Fruit fly (Drosophila melanogaster) whole organism, embryonic: ENCODE measurements around the gene lilli.

Experiments used
- BEAF-32 ChIP-seq: fragments of 200-800 bp; sonication (Bioruptor generic); optimal IDR thresholded peaks from 3 replicates; lab custom pipeline; 2017; ENCODE audit warnings: missing biosample characterization, missing genetic modification characterization, mild to moderate bottlenecking, moderate library complexity, missing genetic modification reagents
- Bgb ChIP-seq: fragments of 200-800 bp; sonication (Bioruptor generic); IDR thresholded peaks from 2 replicates; pipeline ENCODE4 v1.3.6; 2022; ENCODE audit warnings: missing biosample characterization, missing genetic modification characterization; ENCODE audit not compliant: partially characterized antibody
- CG12219 ChIP-seq: fragments of 200-800 bp; sonication (Bioruptor generic); optimal IDR thresholded peaks from 3 replicates; lab custom pipeline; 2018; ENCODE audit warnings: missing biosample characterization, mild to moderate bottlenecking, missing genetic modification characterization
- CG13287 ChIP-seq: fragments of 200-800 bp; sonication (Bioruptor generic); IDR thresholded peaks from 2 replicates; pipeline ENCODE4 v1.3.6; 2022; ENCODE audit warnings: missing biosample characterization, missing genetic modification characterization; ENCODE audit not compliant: partially characterized antibody
- CG14050 ChIP-seq: fragments of 200-800 bp; sonication (Bioruptor generic); IDR thresholded peaks from 3 replicates; pipeline ENCODE4 v1.3.6; 2022; ENCODE audit warnings: missing biosample characterization, missing genetic modification characterization
- CG17912 ChIP-seq: fragments of 200-800 bp; sonication (Bioruptor generic); optimal IDR thresholded peaks from 2 replicates; lab custom pipeline; 2018; ENCODE audit warnings: missing biosample characterization, mild to moderate bottlenecking, missing genetic modification characterization
- CG18764 ChIP-seq: fragments of 200-800 bp; sonication (Bioruptor generic); optimal IDR thresholded peaks from 3 replicates; lab custom pipeline; 2016; ENCODE audit warnings: missing biosample characterization, missing genetic modification characterization
- CG2116 ChIP-seq: fragments of 200-800 bp; sonication (Bioruptor generic); optimal IDR thresholded peaks from 3 replicates; lab custom pipeline; 2018; ENCODE audit warnings: missing biosample characterization, mild to moderate bottlenecking, missing genetic modification characterization
- CG30403 ChIP-seq: fragments of 200-800 bp; sonication (Bioruptor generic); optimal IDR thresholded peaks from 3 replicates; lab custom pipeline; 2016; ENCODE audit warnings: missing biosample characterization, missing genetic modification characterization
- CG31365 ChIP-seq: fragments of 200-800 bp; sonication (Bioruptor generic); optimal IDR thresholded peaks from 2 replicates; lab custom pipeline; 2018; ENCODE audit warnings: missing biosample characterization, mild to moderate bottlenecking, missing genetic modification characterization
- CG34376 ChIP-seq: fragments of 200-800 bp; sonication (Bioruptor generic); optimal IDR thresholded peaks from 2 replicates; lab custom pipeline; 2018; ENCODE audit warnings: missing biosample characterization, mild to moderate bottlenecking, missing genetic modification characterization
- CG6683 ChIP-seq: fragments of 200-800 bp; sonication (Bioruptor generic); optimal IDR thresholded peaks from 2 replicates; lab custom pipeline; 2017; ENCODE audit warnings: missing biosample characterization, mild to moderate bottlenecking, missing genetic modification characterization, missing genetic modification reagents
- CG6854 ChIP-seq: fragments of 200-800 bp; sonication (Bioruptor generic); optimal IDR thresholded peaks from 3 replicates; lab custom pipeline; 2017; ENCODE audit warnings: missing biosample characterization, mild to moderate bottlenecking, missing genetic modification characterization
- CG8924 ChIP-seq: fragments of 200-800 bp; optimal IDR thresholded peaks from 3 replicates; lab custom pipeline; 2019; ENCODE audit warnings: missing biosample characterization, mild to moderate bottlenecking, missing genetic modification characterization, moderate library complexity
- CG9797 ChIP-seq: fragments of 200-800 bp; sonication (Bioruptor generic); optimal IDR thresholded peaks from 3 replicates; lab custom pipeline; 2018; ENCODE audit warnings: missing biosample characterization, mild to moderate bottlenecking, missing genetic modification characterization
- D19B ChIP-seq: fragments of 200-800 bp; sonication (Bioruptor generic); optimal IDR thresholded peaks from 2 replicates; lab custom pipeline; 2017; ENCODE audit warnings: missing biosample characterization, mild to moderate bottlenecking, missing genetic modification characterization
- Dfd ChIP-seq, 2 experiments: fragments of >200 bp; optimal IDR thresholded peaks; 2 replicates each; lab custom pipeline; 2017; ENCODE audit warnings: missing biosample characterization in 2 of 2, missing genetic modification characterization in 2 of 2
- Gsc ChIP-seq: fragments of 200-800 bp; sonication (Bioruptor generic); IDR thresholded peaks from 2 replicates; pipeline ENCODE4 v1.3.6; 2022; ENCODE audit warnings: missing biosample characterization, missing genetic modification characterization
- Hand ChIP-seq: fragments of 200-800 bp; sonication (Bioruptor generic); optimal IDR thresholded peaks from 2 replicates; lab custom pipeline; 2017; ENCODE audit warnings: mild to moderate bottlenecking, missing biosample characterization, missing genetic modification reagents, missing genetic modification characterization
- Kr ChIP-seq: fragments of 200-800 bp; sonication (Bioruptor generic); optimal IDR thresholded peaks from 2 replicates; lab custom pipeline; 2017; ENCODE audit warnings: missing biosample characterization, mild to moderate bottlenecking, missing genetic modification characterization
- MBD-R2 ChIP-seq: fragments of 200-800 bp; sonication (Bioruptor generic); IDR thresholded peaks from 2 replicates; pipeline ENCODE4 v1.3.6; 2022; ENCODE audit warnings: missing biosample characterization, missing genetic modification characterization
- Optix ChIP-seq: fragments of 200-800 bp; sonication (Bioruptor generic); IDR thresholded peaks from 3 replicates; pipeline ENCODE4 v1.3.6; 2022; ENCODE audit warnings: missing biosample characterization, missing genetic modification characterization
- PHDP ChIP-seq: fragments of 200-800 bp; sonication (Bioruptor generic); optimal IDR thresholded peaks from 3 replicates; lab custom pipeline; 2018; ENCODE audit warnings: missing biosample characterization, mild to moderate bottlenecking, missing genetic modification characterization, moderate library complexity
- Sox100B ChIP-seq: fragments of 200-800 bp; sonication (Bioruptor generic); optimal IDR thresholded peaks from 3 replicates; lab custom pipeline; 2018; ENCODE audit warnings: missing biosample characterization, mild to moderate bottlenecking, missing genetic modification characterization
- Sox102F ChIP-seq: fragments of 200-800 bp; sonication (Bioruptor generic); optimal IDR thresholded peaks from 2 replicates; lab custom pipeline; 2018; ENCODE audit warnings: missing biosample characterization, mild to moderate bottlenecking, missing genetic modification characterization, moderate library complexity
- TFAM ChIP-seq: fragments of 200-800 bp; sonication (Bioruptor generic); optimal IDR thresholded peaks from 2 replicates; lab custom pipeline; 2017; ENCODE audit warnings: missing biosample characterization, missing genetic modification characterization, inconsistent platforms
- YL-1 ChIP-seq: fragments of 200-800 bp; sonication (Bioruptor generic); optimal IDR thresholded peaks from 3 replicates; lab custom pipeline; 2017; ENCODE audit warnings: missing biosample characterization, mild to moderate bottlenecking, missing genetic modification characterization
- disco-r ChIP-seq: fragments of 200-800 bp; sonication (Bioruptor generic); optimal IDR thresholded peaks from 2 replicates; lab custom pipeline; 2016; ENCODE audit warnings: missing biosample characterization, missing genetic modification characterization
- dmrt11E ChIP-seq: fragments of 200-800 bp; sonication (Bioruptor generic); optimal IDR thresholded peaks from 3 replicates; lab custom pipeline; 2018; ENCODE audit warnings: missing biosample characterization, mild to moderate bottlenecking, missing genetic modification characterization, moderate library complexity
- emc ChIP-seq: fragments of 200-800 bp; sonication (Bioruptor generic); optimal IDR thresholded peaks from 2 replicates; lab custom pipeline; 2016; ENCODE audit warnings: missing biosample characterization, missing genetic modification characterization
- exex ChIP-seq: fragments of 200-800 bp; sonication (Bioruptor generic); optimal IDR thresholded peaks from 4 replicates; lab custom pipeline; 2018; ENCODE audit warnings: missing biosample characterization, mild to moderate bottlenecking, missing genetic modification characterization, moderate library complexity
- gsb-n ChIP-seq: fragments of 200-800 bp; sonication (Bioruptor generic); optimal IDR thresholded peaks from 3 replicates; lab custom pipeline; 2018; ENCODE audit warnings: missing biosample characterization, mild to moderate bottlenecking, missing genetic modification characterization
- h ChIP-seq: fragments of >200 bp; optimal IDR thresholded peaks from 2 replicates; lab custom pipeline; 2017
- insv ChIP-seq, 2 experiments: fragments of 200-800 bp; sonication (Bioruptor generic); optimal IDR thresholded peaks; 3 replicates each; lab custom pipeline; 2016 to 2018; ENCODE audit warnings: missing biosample characterization in 2 of 2, missing genetic modification characterization in 2 of 2
- jigr1 ChIP-seq: fragments of 200-800 bp; sonication (Bioruptor generic); IDR thresholded peaks from 3 replicates; pipeline ENCODE4 v1.3.6; 2022; ENCODE audit warnings: missing biosample characterization, missing genetic modification characterization
- jing ChIP-seq: fragments of 200-800 bp; sonication (Bioruptor generic); optimal IDR thresholded peaks from 2 replicates; lab custom pipeline; 2018; ENCODE audit warnings: missing biosample characterization, mild to moderate bottlenecking, missing genetic modification characterization
- kni ChIP-seq: fragments of 200-800 bp; sonication (Bioruptor generic); optimal IDR thresholded peaks from 3 replicates; lab custom pipeline; 2017; ENCODE audit warnings: mild to moderate bottlenecking, missing biosample characterization, missing genetic modification reagents, missing genetic modification characterization
- lbe ChIP-seq: fragments of 200-800 bp; sonication (Bioruptor generic); optimal IDR thresholded peaks from 2 replicates; lab custom pipeline; 2016; ENCODE audit warnings: missing biosample characterization, mild to moderate bottlenecking, missing genetic modification characterization
- lmd ChIP-seq: fragments of 200-800 bp; sonication (Bioruptor generic); IDR thresholded peaks from 2 replicates; pipeline ENCODE4 v1.3.6; 2022; ENCODE audit warnings: missing biosample characterization, missing genetic modification characterization
- onecut ChIP-seq: fragments of 200-800 bp; sonication (Bioruptor generic); IDR thresholded peaks from 2 replicates; pipeline ENCODE4 v1.3.6; 2022; ENCODE audit warnings: missing biosample characterization, missing genetic modification characterization
- pfk ChIP-seq: fragments of 200-800 bp; sonication (Bioruptor generic); optimal IDR thresholded peaks from 2 replicates; lab custom pipeline; 2018; ENCODE audit warnings: missing biosample characterization, mild to moderate bottlenecking, missing genetic modification characterization, moderate library complexity
- psq ChIP-seq: fragments of 200-800 bp; sonication (Bioruptor generic); optimal IDR thresholded peaks from 2 replicates; lab custom pipeline; 2017; ENCODE audit warnings: missing biosample characterization, missing genetic modification characterization
- pzg ChIP-seq: fragments of 200-800 bp; sonication (Bioruptor generic); optimal IDR thresholded peaks from 3 replicates; lab custom pipeline; 2018; ENCODE audit warnings: missing biosample characterization, mild to moderate bottlenecking, missing genetic modification characterization, moderate library complexity
- ranshi ChIP-seq: fragments of 200-800 bp; sonication (Bioruptor generic); IDR thresholded peaks from 2 replicates; pipeline ENCODE4 v1.3.6; 2022; ENCODE audit warnings: missing biosample characterization, missing genetic modification characterization
- seq ChIP-seq: fragments of 200-800 bp; sonication (Bioruptor generic); IDR thresholded peaks from 2 replicates; pipeline ENCODE4 v1.3.6; 2022; ENCODE audit warnings: missing biosample characterization, missing genetic modification characterization
- stwl ChIP-seq: fragments of 200-800 bp; sonication (Bioruptor generic); optimal IDR thresholded peaks from 3 replicates; lab custom pipeline; 2018; ENCODE audit warnings: missing biosample characterization, mild to moderate bottlenecking, missing genetic modification characterization, moderate library complexity
- tap ChIP-seq: fragments of 200-800 bp; optimal IDR thresholded peaks from 3 replicates; lab custom pipeline; 2019; ENCODE audit warnings: missing biosample characterization, mild to moderate bottlenecking, missing genetic modification characterization, moderate library complexity
- tna ChIP-seq: fragments of 200-800 bp; sonication (Bioruptor generic); IDR thresholded peaks from 2 replicates; pipeline ENCODE4 v1.3.6; 2022; ENCODE audit warnings: missing biosample characterization, missing genetic modification characterization; ENCODE audit not compliant: partially characterized antibody
- twi ChIP-seq: fragments of 200-800 bp; optimal IDR thresholded peaks from 2 replicates; lab custom pipeline; 2019; ENCODE audit warnings: missing biosample characterization, mild to moderate bottlenecking, missing genetic modification characterization, moderate library complexity
- unpg ChIP-seq: fragments of 200-800 bp; sonication (Bioruptor generic); optimal IDR thresholded peaks from 3 replicates; lab custom pipeline; 2018; ENCODE audit warnings: missing biosample characterization, mild to moderate bottlenecking, missing genetic modification characterization, moderate library complexity
- vnd ChIP-seq: fragments of 200-800 bp; sonication (Bioruptor generic); IDR thresholded peaks from 3 replicates; pipeline ENCODE4 v1.3.6; 2022; ENCODE audit warnings: missing biosample characterization, missing genetic modification characterization; ENCODE audit not compliant: partially characterized antibody

lilli gene

dm6 chr2L:2976829-2977228 lies 91.1 kb downstream of the lilli start, which contains the start of the genes CG9641 and CG3165 (continued):
- TF ChIP-seq kni (GFP tag; lab: Kevin White, UChicago) (no peak), Kr (GFP tag; lab: Kevin White, UChicago) (no peak), CG2116 (GFP tag; lab: Kevin White, UChicago) (peak; percentile 72), pzg (peak; percentile 62), TFAM (GFP tag; lab: Kevin White, UChicago) (no peak), Optix (peak; percentile 80), lbe (GFP tag; lab: Kevin White, UChicago) (peak; percentile 89), dmrt11E (tag; lab: Kevin White, UChicago) (peak; percentile 84), h (no peak), CG31365 (no peak), tna (GFP tag; lab: Robert Waterston, UW) (peak; percentile 90), PHDP (no peak), tap (tag; lab: Kevin White, UChicago) (no peak), emc (GFP tag; lab: Kevin White, UChicago) (peak; percentile 74), lmd (GFP tag; lab: Robert Waterston, UW) (peak; percentile 81), CG14050 (GFP tag; lab: Robert Waterston, UW) (peak; percentile 46; the same call in 1 of the 3 replicates), jigr1 (GFP tag; lab: Robert Waterston, UW) (peak; percentile 79; the same call in 2 of the 3 replicates), Gsc (GFP tag; lab: Robert Waterston, UW) (no peak), CG34376 (GFP tag; lab: Kevin White, UChicago) (peak; percentile 76), jing (GFP tag; lab: Kevin White, UChicago) (no peak), CG6854 (peak; percentile 21), CG30403 (GFP tag; lab: Kevin White, UChicago) (peak; percentile 92), CG6683 (peak; percentile 58), Sox102F (GFP tag; lab: Kevin White, UChicago) (no peak), MBD-R2 (GFP tag; lab: Robert Waterston, UW) (peak; percentile 89), D19B (no peak), pfk (GFP tag; lab: Kevin White, UChicago) (peak; percentile 3), Sox100B (GFP tag; lab: Kevin White, UChicago) (no peak), insv (GFP tag; optimal IDR thresholded peaks at IDR 0.05; lab: Kevin White, UChicago) (peak in 1 of 2 experiments; percentile 44), CG12219 (GFP tag; lab: Kevin White, UChicago) (no peak)

- TF ChIP-seq ranshi (no peak), CG2116 (GFP tag; lab: Kevin White, UChicago) (peak; percentile 49), Dfd (GFP tag; optimal IDR thresholded peaks at IDR 0.05; lab: Kevin White, UChicago) (no peak), CG8924 (peak; percentile 44), twi (tag; lab: Kevin White, UChicago) (no peak), vnd (GFP tag; lab: Robert Waterston, UW) (no peak), unpg (GFP tag; lab: Kevin White, UChicago) (no peak), seq (GFP tag; lab: Robert Waterston, UW) (no peak), onecut (GFP tag; lab: Robert Waterston, UW) (no peak), CG13287 (GFP tag; lab: Robert Waterston, UW) (peak; percentile 44), Bgb (GFP tag; lab: Robert Waterston, UW) (no peak), CG18764 (GFP tag; lab: Kevin White, UChicago) (no peak), pzg (peak; percentile 83), psq (no peak), disco-r (GFP tag; lab: Kevin White, UChicago) (no peak), BEAF-32 (GFP tag; lab: Kevin White, UChicago) (peak; percentile 19), exex (tag; lab: Kevin White, UChicago) (no peak), CG9797 (GFP tag; lab: Kevin White, UChicago) (peak; percentile 26), Hand (GFP tag; lab: Kevin White, UChicago) (no peak), gsb-n (tag; lab: Kevin White, UChicago) (no peak), YL-1 (GFP tag; lab: Kevin White, UChicago) (peak; percentile 80), stwl (peak; percentile 68), CG17912 (GFP tag; lab: Kevin White, UChicago) (no peak)
Observed at dm6 chr2L:2979091-2979490, 93.4 kb downstream of the lilli start, which contains the start of gene CG9643. TSS of gene CG9643 (minus strand) at chr2L:2979288.
